Fruit fly (Drosophila melanogaster): ENCODE results near the gene SclB.

SclB gene

DNA sequence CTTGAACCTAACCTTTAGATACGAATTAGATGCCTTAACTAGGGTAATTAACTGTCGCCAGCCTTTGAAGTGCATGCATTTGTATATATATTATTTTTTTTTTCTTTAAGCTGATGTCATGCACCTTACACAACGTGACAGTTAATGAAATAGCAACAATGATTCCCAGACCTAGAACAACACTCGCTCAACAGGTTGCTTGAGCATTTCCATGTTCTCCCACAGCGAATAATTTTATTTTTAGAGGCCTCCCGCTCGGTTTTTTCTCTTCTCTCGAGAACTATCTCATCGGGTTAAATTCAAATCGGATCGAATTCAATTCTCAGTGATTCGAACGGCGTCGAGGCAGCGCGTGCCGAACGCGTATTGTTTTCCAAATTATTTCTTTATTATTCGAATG, 39.1 kb upstream of the SclB start, which contains the start of gene Ugt37D1:
Gene Ugt37D1, plus strand, starts transcription at position 321 of the 400 bp plus-strand sequence.
- TF ChIP-seq CG32121 (GFP tag; IDR thresholded peaks at IDR 0.05): 0 out of 2 replicates have a peak, but pooled peaks have one; percentile 23
- 0 out of 3 replicates have a peak, but pooled peaks have one; percentile 34 for TF ChIP-seq fd96Ca (GFP tag; IDR thresholded peaks at IDR 0.05)
- TF ChIP-seq CG14655 (GFP tag; optimal IDR thresholded peaks at IDR 0.05): no peak
- no peak for TF ChIP-seq CG10348 (GFP tag; IDR thresholded peaks at IDR 0.05)
- no peak for TF ChIP-seq Pif1A (GFP tag; optimal IDR thresholded peaks at IDR 0.05)
- no peak for TF ChIP-seq CG17806 (tag; optimal IDR thresholded peaks at IDR 0.05)

DNA sequence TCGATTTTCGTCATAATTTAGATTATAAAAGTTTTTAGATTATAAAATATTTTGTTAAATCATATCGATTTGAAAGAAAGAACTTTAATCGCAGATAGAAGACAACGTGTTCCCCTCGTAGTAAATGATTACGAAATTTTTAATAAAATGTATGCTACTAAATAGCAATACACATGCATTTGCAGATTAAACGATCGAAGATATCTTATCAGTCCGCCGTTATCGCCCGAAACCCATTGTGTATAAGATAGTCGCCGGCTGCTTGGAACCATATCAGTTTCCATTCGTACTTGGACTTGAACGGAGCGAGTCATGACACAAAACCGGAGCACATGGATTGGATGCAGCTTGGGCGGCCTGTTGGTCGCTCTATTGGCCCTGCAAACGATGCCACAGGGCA, 38.3 kb upstream of the SclB start:
- TF ChIP-seq CG15710 (tag; optimal IDR thresholded peaks at IDR 0.05) (no peak), CG8301 (tag; optimal IDR thresholded peaks at IDR 0.05) (no peak), Ets98B (GFP tag; IDR thresholded peaks at IDR 0.05) (no peak), fd96Ca (GFP tag; IDR thresholded peaks at IDR 0.05) (no peak), rn (GFP tag; IDR thresholded peaks at IDR 0.05) (no peak), CG9948 (tag; optimal IDR thresholded peaks at IDR 0.05) (no peak), CG8159 (tag; optimal IDR thresholded peaks at IDR 0.05) (no peak), CG17806 (tag; optimal IDR thresholded peaks at IDR 0.05) (no peak), Snoo (tag; optimal IDR thresholded peaks at IDR 0.05) (no peak), gl (tag; optimal IDR thresholded peaks at IDR 0.05) (no peak), CG14655 (GFP tag; optimal IDR thresholded peaks at IDR 0.05) (no peak), CG32121 (GFP tag; IDR thresholded peaks at IDR 0.05) (no peak), CG4496 (GFP tag; IDR thresholded peaks at IDR 0.05) (no peak), D1 (tag; optimal IDR thresholded peaks at IDR 0.05) (no peak), CG12605 (GFP tag; IDR thresholded peaks at IDR 0.05) (no peak), Pif1A (GFP tag; optimal IDR thresholded peaks at IDR 0.05) (no peak), CG10348 (GFP tag; IDR thresholded peaks at IDR 0.05) (no peak), EcR (GFP tag; optimal IDR thresholded peaks at IDR 0.05) (no peak), CG34367 (tag; optimal IDR thresholded peaks at IDR 0.05) (no peak), Pif1B (GFP tag; optimal IDR thresholded peaks at IDR 0.05) (no peak)

DNA sequence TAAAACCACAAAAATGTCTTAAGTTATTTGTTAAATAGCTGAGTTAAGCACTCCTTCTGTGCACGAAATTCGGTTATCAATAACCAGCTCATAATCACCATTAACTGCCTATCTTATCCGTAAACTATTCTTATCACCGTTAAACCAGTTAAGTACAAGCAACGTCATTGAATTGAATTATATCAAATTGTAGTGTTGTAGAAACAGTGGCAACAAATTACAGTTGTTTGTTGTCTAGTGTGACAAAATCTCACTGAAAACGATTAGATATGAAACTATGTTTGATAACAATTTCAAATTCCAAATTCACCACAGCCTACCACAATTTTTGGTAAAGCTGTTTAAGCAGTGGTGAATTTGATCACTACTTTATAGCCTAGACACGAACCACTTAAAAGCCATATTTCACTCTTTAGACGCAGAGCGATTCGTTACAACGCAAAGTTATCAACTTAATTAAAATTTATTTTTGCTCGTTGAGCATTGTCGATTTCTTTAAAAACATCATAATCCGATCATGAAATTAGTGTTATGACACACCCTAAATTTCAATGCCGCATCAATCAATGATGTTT, 36.1 kb upstream of the SclB start:
- no peak for TF ChIP-seq D1 (tag; optimal IDR thresholded peaks at IDR 0.05)

DNA sequence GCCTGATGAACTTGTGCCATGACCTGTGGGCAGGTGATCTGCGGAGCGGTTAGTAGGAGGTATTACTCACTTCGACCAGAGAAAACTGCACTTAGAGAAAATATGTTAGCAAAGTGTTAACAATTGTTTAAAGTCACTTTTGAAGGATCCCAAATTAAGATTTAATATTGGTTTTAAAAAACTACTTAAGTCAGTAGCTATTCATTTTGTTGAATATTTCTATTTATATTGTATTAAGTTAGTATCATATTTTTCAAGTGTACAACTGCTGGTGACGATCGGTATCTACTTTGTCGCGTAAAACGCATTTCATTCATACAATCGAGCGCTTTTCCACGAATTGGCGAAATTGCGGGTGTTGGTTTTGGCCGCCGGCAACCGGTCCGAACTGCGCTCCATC, 34.1 kb upstream of the SclB start:
- TF ChIP-seq CG8301 (tag; optimal IDR thresholded peaks at IDR 0.05) (peak; percentile 15), Pif1A (GFP tag; optimal IDR thresholded peaks at IDR 0.05) (peak; percentile 7), CG12605 (GFP tag; IDR thresholded peaks at IDR 0.05) (peak; percentile 21; the same call in 1 of the 2 replicates), CG32121 (GFP tag; IDR thresholded peaks at IDR 0.05) (no peak; the same call in 1 of the 2 replicates), Ets98B (GFP tag; IDR thresholded peaks at IDR 0.05) (peak; percentile 34), gl (tag; optimal IDR thresholded peaks at IDR 0.05) (no peak), CG4496 (GFP tag; IDR thresholded peaks at IDR 0.05) (0 out of 3 replicates have a peak, but pooled peaks have one; percentile 48), CG10348 (GFP tag; IDR thresholded peaks at IDR 0.05) (no peak), CG9948 (tag; optimal IDR thresholded peaks at IDR 0.05) (peak; percentile 4)

DNA sequence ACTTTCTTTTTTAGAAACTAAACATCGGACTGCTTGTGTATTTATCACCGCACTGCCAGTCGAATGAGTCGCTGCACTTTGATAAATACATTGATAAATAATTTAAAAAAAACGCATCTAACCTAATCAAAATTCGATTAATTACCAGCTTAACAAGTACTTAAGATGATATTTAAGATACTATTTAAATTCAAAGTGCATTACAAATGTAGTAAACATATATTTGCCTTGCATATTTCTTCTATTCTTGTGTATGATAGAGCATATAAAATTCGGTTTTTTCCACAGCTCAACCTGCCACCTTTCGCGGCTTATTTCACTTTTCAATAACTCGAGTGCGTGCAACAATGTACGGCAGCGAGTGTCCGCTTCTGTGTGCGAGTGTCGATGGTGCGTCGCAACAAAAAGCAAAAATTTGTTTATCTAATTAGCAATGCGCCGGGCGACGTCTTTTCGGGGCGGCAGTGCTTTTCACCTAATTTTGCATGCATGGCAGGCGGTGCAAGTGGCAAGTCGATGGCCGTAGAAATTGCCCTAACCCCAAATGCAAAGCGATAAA, 33.3 kb upstream of the SclB start, which contains the start of gene CG13272:
Gene CG13272, plus strand, starts transcription at position 509 of the 559 bp plus-strand sequence.
- TF ChIP-seq Ets98B (GFP tag; IDR thresholded peaks at IDR 0.05) (no peak; the same call in none of the 2 replicates), CG9948 (tag; optimal IDR thresholded peaks at IDR 0.05) (no peak), CG13204 (GFP tag; optimal IDR thresholded peaks at IDR 0.05) (no peak), D1 (tag; optimal IDR thresholded peaks at IDR 0.05) (no peak), CG17806 (tag; optimal IDR thresholded peaks at IDR 0.05) (no peak), CG4496 (GFP tag; IDR thresholded peaks at IDR 0.05) (no peak), CG14655 (GFP tag; optimal IDR thresholded peaks at IDR 0.05) (peak; percentile 46), CG12605 (GFP tag; IDR thresholded peaks at IDR 0.05) (no peak), CG8301 (tag; optimal IDR thresholded peaks at IDR 0.05) (peak; percentile 36), gl (tag; optimal IDR thresholded peaks at IDR 0.05) (no peak), Pif1B (GFP tag; optimal IDR thresholded peaks at IDR 0.05) (no peak), CG15710 (tag; optimal IDR thresholded peaks at IDR 0.05) (no peak), rn (GFP tag; IDR thresholded peaks at IDR 0.05) (no peak), CG8159 (tag; optimal IDR thresholded peaks at IDR 0.05) (no peak), fd96Ca (GFP tag; IDR thresholded peaks at IDR 0.05) (no peak)

DNA sequence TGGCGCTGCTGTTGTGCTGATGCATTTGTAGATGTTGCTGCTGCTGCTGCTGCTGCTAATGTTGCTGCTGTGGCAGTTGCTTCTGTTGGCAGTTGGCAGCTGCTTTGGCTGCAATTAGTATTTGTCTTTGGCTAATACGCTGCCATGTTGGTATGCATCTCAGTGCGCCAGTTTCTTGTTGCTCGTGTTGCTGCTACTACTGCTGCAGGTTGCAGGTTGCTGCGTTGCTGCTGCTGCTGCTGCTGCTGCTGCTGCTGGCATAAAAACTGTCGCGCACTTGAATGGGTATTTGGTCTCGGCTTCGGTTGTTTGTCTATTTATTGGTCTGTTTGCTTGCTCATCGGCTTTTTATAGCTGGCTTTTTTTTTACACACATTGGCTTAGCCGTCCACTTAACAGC, 29.0 kb upstream of the SclB start:
- TF ChIP-seq CG13204 (GFP tag; optimal IDR thresholded peaks at IDR 0.05): no peak
- no peak for TF ChIP-seq CG15710 (tag; optimal IDR thresholded peaks at IDR 0.05)
- TF ChIP-seq Snoo (tag; optimal IDR thresholded peaks at IDR 0.05): no peak
- TF ChIP-seq CG32121 (GFP tag; IDR thresholded peaks at IDR 0.05): no peak
- no peak for TF ChIP-seq Pif1B (GFP tag; optimal IDR thresholded peaks at IDR 0.05)
- TF ChIP-seq CG17806 (tag; optimal IDR thresholded peaks at IDR 0.05): no peak
- TF ChIP-seq gl (tag; optimal IDR thresholded peaks at IDR 0.05): no peak
- TF ChIP-seq CG10348 (GFP tag; IDR thresholded peaks at IDR 0.05): no peak
- no peak for TF ChIP-seq CG34367 (tag; optimal IDR thresholded peaks at IDR 0.05)
- no peak for TF ChIP-seq CG12605 (GFP tag; IDR thresholded peaks at IDR 0.05)
- no peak for TF ChIP-seq EcR (GFP tag; optimal IDR thresholded peaks at IDR 0.05)
